Fruit fly (Drosophila melanogaster) whole organism, embryonic: Measurements from ENCODE around the gene sbr.

Experiments
- Adf1 ChIP-seq: fragments of 200-800 bp; sonication (Bioruptor generic); IDR thresholded peaks from 2 replicates; pipeline ENCODE4 v1.3.6; 2022; ENCODE audit warnings: missing biosample characterization, missing genetic modification characterization
- Atf-2 ChIP-seq: fragments of 200-800 bp; sonication (Bioruptor generic); optimal IDR thresholded peaks from 2 replicates; lab custom pipeline; 2016; ENCODE audit warnings: missing biosample characterization, missing genetic modification characterization
- CG10147 ChIP-seq: fragments of 200-800 bp; sonication (Bioruptor generic); optimal IDR thresholded peaks from 2 replicates; lab custom pipeline; 2019; ENCODE audit warnings: missing biosample characterization, mild to moderate bottlenecking, missing genetic modification characterization, moderate library complexity
- CG12659 ChIP-seq: fragments of 200-800 bp; sonication (Bioruptor generic); optimal IDR thresholded peaks from 3 replicates; lab custom pipeline; 2017; ENCODE audit warnings: mild to moderate bottlenecking, missing biosample characterization, missing genetic modification reagents, missing genetic modification characterization
- CG15479 ChIP-seq: fragments of 200-800 bp; sonication (Bioruptor generic); optimal IDR thresholded peaks from 3 replicates; lab custom pipeline; 2019; ENCODE audit warnings: missing biosample characterization, mild to moderate bottlenecking, missing genetic modification characterization, moderate library complexity
- CG1602 ChIP-seq: fragments of 200-800 bp; sonication (Bioruptor generic); optimal IDR thresholded peaks from 3 replicates; lab custom pipeline; 2016; ENCODE audit warnings: missing biosample characterization, missing genetic modification characterization
- CG16863 ChIP-seq: fragments of 200-800 bp; sonication (Bioruptor generic); optimal IDR thresholded peaks from 3 replicates; lab custom pipeline; 2016; ENCODE audit warnings: missing biosample characterization, missing genetic modification characterization
- CG17359 ChIP-seq: fragments of 200-800 bp; sonication (Bioruptor generic); optimal IDR thresholded peaks from 3 replicates; lab custom pipeline; 2018; ENCODE audit warnings: missing biosample characterization, mild to moderate bottlenecking, missing genetic modification characterization, moderate library complexity
- CG18619 ChIP-seq: fragments of 200-800 bp; sonication (Bioruptor generic); optimal IDR thresholded peaks from 3 replicates; lab custom pipeline; 2017; ENCODE audit warnings: missing biosample characterization, mild to moderate bottlenecking, missing genetic modification characterization
- CG2129 ChIP-seq: fragments of 200-800 bp; sonication (Bioruptor generic); IDR thresholded peaks from 2 replicates; pipeline ENCODE4 v1.3.6; 2022; ENCODE audit warnings: missing biosample characterization, missing genetic modification characterization; ENCODE audit not compliant: partially characterized antibody
- CG30020 ChIP-seq: fragments of 200-800 bp; optimal IDR thresholded peaks from 2 replicates; lab custom pipeline; 2019; ENCODE audit warnings: missing biosample characterization, mild to moderate bottlenecking, missing genetic modification characterization, moderate library complexity
- CG32532 ChIP-seq: fragments of 200-800 bp; sonication (Bioruptor generic); IDR thresholded peaks from 2 replicates; pipeline ENCODE4 v1.3.6; 2022; ENCODE audit warnings: missing biosample characterization, missing genetic modification characterization
- CG34224 ChIP-seq: fragments of 200-800 bp; sonication (Bioruptor generic); IDR thresholded peaks from 3 replicates; pipeline ENCODE4 v1.3.6; 2022; ENCODE audit warnings: missing biosample characterization, missing genetic modification characterization; ENCODE audit not compliant: partially characterized antibody
- CG34422 ChIP-seq: fragments of 200-800 bp; sonication (Bioruptor generic); IDR thresholded peaks from 3 replicates; pipeline ENCODE4 v1.3.6; 2022; ENCODE audit warnings: missing biosample characterization, missing genetic modification characterization
- CG3726 ChIP-seq: fragments of 200-800 bp; sonication (Bioruptor generic); IDR thresholded peaks from 3 replicates; pipeline ENCODE4, ENCODE4 v1.3.6; 2022; ENCODE audit warnings: missing biosample characterization, missing genetic modification characterization
- CG43689 ChIP-seq: fragments of 200-800 bp; sonication (Bioruptor generic); IDR thresholded peaks from 2 replicates; pipeline ENCODE4 v1.3.6; 2022; ENCODE audit warnings: missing biosample characterization, missing genetic modification characterization
- CG5245 ChIP-seq: fragments of 200-800 bp; sonication (Bioruptor generic); optimal IDR thresholded peaks from 3 replicates; lab custom pipeline; 2016; ENCODE audit warnings: missing biosample characterization, missing genetic modification characterization
- CG6254 ChIP-seq: fragments of 200-800 bp; sonication (Bioruptor generic); optimal IDR thresholded peaks from 3 replicates; lab custom pipeline; 2017; ENCODE audit warnings: mild to moderate bottlenecking, missing biosample characterization, missing genetic modification reagents, missing genetic modification characterization
- CG7271 ChIP-seq: fragments of 200-800 bp; sonication (Bioruptor generic); optimal IDR thresholded peaks from 2 replicates; lab custom pipeline; 2018; ENCODE audit warnings: missing biosample characterization, mild to moderate bottlenecking, missing genetic modification characterization, moderate library complexity
- CG7745 ChIP-seq: fragments of 200-800 bp; sonication (Bioruptor generic); optimal IDR thresholded peaks from 2 replicates; lab custom pipeline; 2018; ENCODE audit warnings: missing biosample characterization, mild to moderate bottlenecking, missing genetic modification characterization, moderate library complexity
- CG8281 ChIP-seq: fragments of 200-800 bp; sonication (Bioruptor generic); optimal IDR thresholded peaks from 2 replicates; lab custom pipeline; 2018; ENCODE audit warnings: missing biosample characterization, mild to moderate bottlenecking, missing genetic modification characterization, moderate library complexity
- CG9817 ChIP-seq: fragments of 200-800 bp; sonication (Bioruptor generic); optimal IDR thresholded peaks from 2 replicates; lab custom pipeline; 2018; ENCODE audit warnings: missing biosample characterization, mild to moderate bottlenecking, missing genetic modification characterization, moderate library complexity
- CG9876 ChIP-seq: fragments of 200-800 bp; sonication (Bioruptor generic); optimal IDR thresholded peaks from 2 replicates; lab custom pipeline; 2016; ENCODE audit warnings: missing biosample characterization, missing genetic modification characterization
- Ets97D ChIP-seq: fragments of 200-800 bp; sonication (Bioruptor generic); optimal IDR thresholded peaks from 3 replicates; lab custom pipeline; 2016; ENCODE audit warnings: missing biosample characterization, missing genetic modification characterization
- Fer3 ChIP-seq: fragments of 200-800 bp; sonication (Bioruptor generic); optimal IDR thresholded peaks from 2 replicates; lab custom pipeline; 2018; ENCODE audit warnings: missing biosample characterization, mild to moderate bottlenecking, missing genetic modification characterization, moderate library complexity
- HHEX ChIP-seq: fragments of 200-800 bp; sonication (Bioruptor generic); optimal IDR thresholded peaks from 3 replicates; lab custom pipeline; 2017; ENCODE audit warnings: missing biosample characterization, mild to moderate bottlenecking, missing genetic modification characterization, missing genetic modification reagents
- HmgZ ChIP-seq: fragments of 200-800 bp; sonication (Bioruptor generic); optimal IDR thresholded peaks from 2 replicates; lab custom pipeline; 2018; ENCODE audit warnings: missing biosample characterization, mild to moderate bottlenecking, missing genetic modification characterization
- Hmr ChIP-seq: fragments of 200-800 bp; sonication (Bioruptor generic); optimal IDR thresholded peaks from 3 replicates; lab custom pipeline; 2017; ENCODE audit warnings: mild to moderate bottlenecking, missing biosample characterization, missing genetic modification reagents, missing genetic modification characterization
- Hr3 ChIP-seq: fragments of 200-800 bp; sonication (Bioruptor generic); optimal IDR thresholded peaks from 3 replicates; lab custom pipeline; 2016; ENCODE audit warnings: missing biosample characterization, missing genetic modification characterization
- NC2β ChIP-seq: fragments of 200-800 bp; sonication (Bioruptor generic); optimal IDR thresholded peaks from 2 replicates; lab custom pipeline; 2016; ENCODE audit warnings: missing biosample characterization, missing genetic modification characterization
- NFAT ChIP-seq: fragments of 200-800 bp; sonication (Bioruptor generic); IDR thresholded peaks from 2 replicates; pipeline ENCODE4 v1.3.6; 2022; ENCODE audit warnings: missing biosample characterization, missing genetic modification characterization
- Nf-YA ChIP-seq: fragments of 200-800 bp; sonication (Bioruptor generic); IDR thresholded peaks from 2 replicates; pipeline ENCODE4 v1.3.6; 2022; ENCODE audit warnings: missing biosample characterization, missing genetic modification characterization
- Rfx ChIP-seq: fragments of 200-800 bp; sonication (Bioruptor generic); IDR thresholded peaks from 2 replicates; pipeline ENCODE4 v1.3.6; 2022; ENCODE audit warnings: missing biosample characterization, missing genetic modification characterization
- TFAM ChIP-seq: fragments of 200-800 bp; sonication (Bioruptor generic); optimal IDR thresholded peaks from 2 replicates; lab custom pipeline; 2017; ENCODE audit warnings: missing biosample characterization, missing genetic modification characterization, inconsistent platforms
- ab ChIP-seq: fragments of 200-800 bp; sonication (Bioruptor generic); optimal IDR thresholded peaks from 2 replicates; lab custom pipeline; 2016; ENCODE audit warnings: missing biosample characterization, missing genetic modification characterization
- bab2 ChIP-seq: fragments of 200-800 bp; sonication (Bioruptor generic); optimal IDR thresholded peaks from 2 replicates; lab custom pipeline; 2016; ENCODE audit warnings: missing biosample characterization, missing genetic modification characterization
- br ChIP-seq: fragments of >200 bp; optimal IDR thresholded peaks from 2 replicates; lab custom pipeline; 2017
- chn ChIP-seq: fragments of 200-800 bp; sonication (Bioruptor generic); optimal IDR thresholded peaks from 2 replicates; lab custom pipeline; 2016; ENCODE audit warnings: missing biosample characterization, missing genetic modification characterization
- dimm ChIP-seq: fragments of 200-800 bp; sonication (Bioruptor generic); IDR thresholded peaks from 2 replicates; pipeline ENCODE4 v1.3.6; 2022; ENCODE audit warnings: missing biosample characterization, missing genetic modification characterization
- eyg ChIP-seq: fragments of 200-800 bp; sonication (Bioruptor generic); optimal IDR thresholded peaks from 3 replicates; lab custom pipeline; 2016; ENCODE audit warnings: missing biosample characterization, missing genetic modification characterization
- fd96Cb ChIP-seq: fragments of 200-800 bp; sonication (Bioruptor generic); optimal IDR thresholded peaks from 2 replicates; lab custom pipeline; 2018; ENCODE audit warnings: missing biosample characterization, mild to moderate bottlenecking, missing genetic modification characterization, moderate library complexity
- lbe ChIP-seq: fragments of 200-800 bp; sonication (Bioruptor generic); optimal IDR thresholded peaks from 2 replicates; lab custom pipeline; 2016; ENCODE audit warnings: missing biosample characterization, mild to moderate bottlenecking, missing genetic modification characterization
- lov ChIP-seq, 2 experiments: fragments of 200-800 bp in 1 of 2; fragments of >200 bp in 1 of 2; sonication (Bioruptor generic) in 1 of 2; IDR thresholded peaks in 1 of 2; optimal IDR thresholded peaks in 1 of 2; 2 replicates in 1 of 2; 3 replicates in 1 of 2; pipeline versions ENCODE4 v1.3.6 to Lab custom; 2017 to 2022; ENCODE audit warnings: missing biosample characterization in 1 of 2, missing genetic modification characterization in 1 of 2
- mirr ChIP-seq: fragments of 200-800 bp; sonication (Bioruptor generic); optimal IDR thresholded peaks from 3 replicates; lab custom pipeline; 2018; ENCODE audit warnings: missing biosample characterization, mild to moderate bottlenecking, missing genetic modification characterization
- nerfin-2 ChIP-seq: fragments of 200-800 bp; sonication (Bioruptor generic); IDR thresholded peaks from 2 replicates; pipeline ENCODE4 v1.3.6; 2022; ENCODE audit warnings: missing biosample characterization, missing genetic modification characterization; ENCODE audit not compliant: partially characterized antibody
- oc ChIP-seq: fragments of 200-800 bp; sonication (Bioruptor generic); optimal IDR thresholded peaks from 2 replicates; lab custom pipeline; 2018; ENCODE audit warnings: missing biosample characterization, mild to moderate bottlenecking, missing genetic modification characterization, moderate library complexity
- odd ChIP-seq: fragments of 200-800 bp; sonication (Bioruptor generic); optimal IDR thresholded peaks from 2 replicates; lab custom pipeline; 2017; ENCODE audit warnings: missing biosample characterization, mild to moderate bottlenecking, missing genetic modification characterization
- repo ChIP-seq: fragments of 200-800 bp; sonication (Bioruptor generic); optimal IDR thresholded peaks from 2 replicates; lab custom pipeline; 2016; ENCODE audit warnings: missing biosample characterization, missing genetic modification characterization
- schlank ChIP-seq: fragments of 200-800 bp; sonication (Bioruptor generic); optimal IDR thresholded peaks from 2 replicates; lab custom pipeline; 2018; ENCODE audit warnings: missing biosample characterization, mild to moderate bottlenecking, missing genetic modification characterization
- sug ChIP-seq: fragments of 200-800 bp; optimal IDR thresholded peaks from 2 replicates; lab custom pipeline; 2019; ENCODE audit warnings: missing biosample characterization, mild to moderate bottlenecking, missing genetic modification characterization, moderate library complexity
- wor ChIP-seq: fragments of 200-800 bp; sonication (Bioruptor generic); IDR thresholded peaks from 2 replicates; pipeline ENCODE4 v1.3.6; 2022; ENCODE audit warnings: missing biosample characterization, missing genetic modification characterization

Gene sbr

dm6 chrX:10832369-10832768 lies 14.5 kb downstream of the sbr start (continued):
- peak; percentile 88 for TF ChIP-seq Rfx
- peak; percentile 66 for TF ChIP-seq bab2 (GFP tag; lab: Kevin White, UChicago)
- TF ChIP-seq CG1602 (GFP tag; lab: Kevin White, UChicago): peak; percentile 61
- no peak for TF ChIP-seq CG34224 (GFP tag; lab: Robert Waterston, UW)
- TF ChIP-seq sug: peak; percentile 59
- peak; percentile 55 for TF ChIP-seq CG12659 (GFP tag; lab: Kevin White, UChicago)
- peak; percentile 87 for TF ChIP-seq NFAT (GFP tag; lab: Robert Waterston, UW)
- TF ChIP-seq ab (GFP tag; lab: Kevin White, UChicago): no peak
- TF ChIP-seq oc: no peak
- TF ChIP-seq mirr (GFP tag; lab: Kevin White, UChicago): no peak
- peak; percentile 44 for TF ChIP-seq CG18619 (GFP tag; lab: Kevin White, UChicago)
- TF ChIP-seq Nf-YA: no peak
- peak; percentile 61 for TF ChIP-seq HmgZ (tag; lab: Kevin White, UChicago)
- TF ChIP-seq chn (GFP tag; lab: Kevin White, UChicago): peak; percentile 53
- TF ChIP-seq CG5245 (GFP tag; lab: Kevin White, UChicago): peak; percentile 81
- TF ChIP-seq CG30020 (tag; lab: Kevin White, UChicago): no peak
- no peak for TF ChIP-seq odd (GFP tag; lab: Kevin White, UChicago)
- TF ChIP-seq CG10147 (GFP tag; lab: Kevin White, UChicago): peak; percentile 27
- TF ChIP-seq wor: peak; percentile 34; the same call in 1 of the 2 replicates
- TF ChIP-seq Adf1: no peak
- peak; percentile 58 for TF ChIP-seq NC2β (GFP tag; lab: Kevin White, UChicago)
- TF ChIP-seq CG9876 (GFP tag; lab: Kevin White, UChicago): peak; percentile 62
- no peak for TF ChIP-seq CG2129 (GFP tag; lab: Robert Waterston, UW)
- TF ChIP-seq nerfin-2 (GFP tag; lab: Robert Waterston, UW): no peak
- peak; percentile 21 for TF ChIP-seq Atf-2 (GFP tag; lab: Kevin White, UChicago)
- TF ChIP-seq lov (optimal IDR thresholded peaks at IDR 0.05; lab: Kevin White, UChicago): no peak
- no peak for TF ChIP-seq lov (GFP tag; IDR thresholded peaks at IDR 0.05; lab: Robert Waterston, UW)
- peak; percentile 50 for TF ChIP-seq CG16863 (GFP tag; lab: Kevin White, UChicago)
- TF ChIP-seq repo: peak; percentile 37
- TF ChIP-seq CG34422 (GFP tag; lab: Robert Waterston, UW): peak; percentile 63; the same call in 1 of the 3 replicates
- TF ChIP-seq CG43689: no peak
- TF ChIP-seq HHEX (GFP tag; lab: Kevin White, UChicago): peak; percentile 53
- no peak for TF ChIP-seq CG7271 (tag; lab: Kevin White, UChicago)
- TF ChIP-seq Fer3: peak; percentile 61
- no peak for TF ChIP-seq CG7745 (tag; lab: Kevin White, UChicago)
- TF ChIP-seq CG3726 (GFP tag; lab: Robert Waterston, UW): no peak
- TF ChIP-seq schlank (tag; lab: Kevin White, UChicago): no peak
- peak; percentile 76 for TF ChIP-seq Ets97D (GFP tag; lab: Kevin White, UChicago)
- TF ChIP-seq TFAM (GFP tag; lab: Kevin White, UChicago): no peak
- no peak for TF ChIP-seq CG15479 (GFP tag; lab: Kevin White, UChicago)
- no peak for TF ChIP-seq br (lab: Kevin White, UChicago)
- no peak for TF ChIP-seq eyg (GFP tag; lab: Kevin White, UChicago)
- TF ChIP-seq CG32532 (GFP tag; lab: Robert Waterston, UW): peak; percentile 82
- no peak for TF ChIP-seq lbe
- peak; percentile 79 for TF ChIP-seq CG9817 (tag; lab: Kevin White, UChicago)
- TF ChIP-seq CG17359 (tag; lab: Kevin White, UChicago): peak; percentile 62
- peak; percentile 30 for TF ChIP-seq fd96Cb (tag; lab: Kevin White, UChicago)
- no peak for TF ChIP-seq CG8281 (tag; lab: Kevin White, UChicago)
- TF ChIP-seq Hmr (GFP tag; lab: Kevin White, UChicago): peak; percentile 73
- TF ChIP-seq CG6254 (GFP tag; lab: Kevin White, UChicago): no peak
- TF ChIP-seq dimm: no peak
- TF ChIP-seq Hr3: peak; percentile 70
